Worm (Caenorhabditis elegans): Measurements from ENCODE around the gene T02G5.14.
A peak's percentile ranks its signal among the peaks of the same experiment; 100 is the strongest.

DNA sequence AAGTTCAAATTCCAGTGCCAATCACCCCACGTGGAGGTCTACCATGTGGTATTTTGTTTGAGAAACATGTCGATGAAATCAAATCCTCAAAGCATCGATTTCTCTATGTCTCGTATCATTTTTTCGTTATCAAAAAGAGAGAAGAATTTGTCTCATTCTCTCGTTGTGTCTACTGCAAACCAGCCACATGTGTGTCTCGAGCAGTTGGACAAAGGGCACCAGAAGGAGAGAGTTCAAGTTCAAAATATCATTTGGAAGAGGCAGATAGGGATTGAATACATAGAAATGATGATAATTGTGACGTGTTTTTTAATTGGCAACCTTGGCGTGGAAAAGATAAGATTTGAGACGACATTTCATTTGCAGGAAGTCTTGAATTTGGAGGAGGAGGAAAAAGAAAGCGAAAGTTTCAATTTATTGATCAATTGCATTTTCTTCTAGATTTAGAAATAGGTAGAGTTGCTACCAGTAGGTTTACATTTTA, 24.8 kb upstream of the T02G5.14 start:
- TF ChIP-seq egl-5 (tag; optimal IDR thresholded peaks at IDR 0.05): peak; percentile 30
- TF ChIP-seq zag-1 (tag; optimal IDR thresholded peaks at IDR 0.05): no peak
- TF ChIP-seq jun-1 (tag; optimal IDR thresholded peaks at IDR 0.05): peak; percentile 46
- peak; percentile 38 for TF ChIP-seq nhr-23 (tag; optimal IDR thresholded peaks at IDR 0.05)
